Worm (Caenorhabditis elegans): Measurements from ENCODE around the gene M01B2.12.

ce11 chrV:15290995-15291394, 27.0 kb upstream of the M01B2.12 start, which contains the start of gene cyp-34A2:
- TF ChIP-seq alr-1 (tag; optimal IDR thresholded peaks at IDR 0.05) (no peak), fos-1 (tag; optimal IDR thresholded peaks at IDR 0.05) (no peak), ztf-11 (tag; optimal IDR thresholded peaks at IDR 0.05) (no peak), elt-1 (tag; optimal IDR thresholded peaks at IDR 0.05) (no peak), egl-27 (tag; optimal IDR thresholded peaks at IDR 0.05) (no peak), F13H6.1 (tag; optimal IDR thresholded peaks at IDR 0.05) (no peak), unc-55 (GFP tag; optimal IDR thresholded peaks at IDR 0.05) (no peak), sma-9 (GFP tag; optimal IDR thresholded peaks at IDR 0.05) (no peak), sma-9 (tag; optimal IDR thresholded peaks at IDR 0.05) (no peak), lin-13 (GFP tag; optimal IDR thresholded peaks at IDR 0.05) (no peak)
